Worm (Caenorhabditis elegans): ENCODE data around the gene T25B9.9.

The T25B9.9 gene

DNA sequence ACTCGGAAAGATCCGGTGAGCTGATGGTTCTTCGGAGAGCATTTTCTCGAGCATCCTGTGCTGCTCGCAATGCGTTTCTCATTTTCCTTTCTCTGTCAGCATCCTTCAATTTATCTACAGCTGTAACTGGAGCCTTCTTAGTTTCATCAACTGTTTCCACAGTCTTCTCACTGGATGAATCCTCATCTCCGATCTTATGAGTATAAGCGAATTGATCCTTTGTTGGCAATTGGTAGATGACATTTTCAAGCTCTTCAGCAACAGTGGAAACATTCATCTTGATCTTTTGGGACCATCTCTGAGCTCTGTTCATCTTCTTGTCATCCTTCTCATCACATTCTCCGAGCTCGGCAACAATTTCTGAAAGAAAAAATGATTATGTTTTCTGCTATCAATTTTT lies 9.9 kb downstream of the T25B9.9 start:
- TF ChIP-seq nhr-43 (tag; optimal IDR thresholded peaks at IDR 0.05; ENCODE audit: poor library complexity, severe bottlenecking) (peak; percentile 16), fkh-2 (tag; optimal IDR thresholded peaks at IDR 0.05) (no peak)

DNA sequence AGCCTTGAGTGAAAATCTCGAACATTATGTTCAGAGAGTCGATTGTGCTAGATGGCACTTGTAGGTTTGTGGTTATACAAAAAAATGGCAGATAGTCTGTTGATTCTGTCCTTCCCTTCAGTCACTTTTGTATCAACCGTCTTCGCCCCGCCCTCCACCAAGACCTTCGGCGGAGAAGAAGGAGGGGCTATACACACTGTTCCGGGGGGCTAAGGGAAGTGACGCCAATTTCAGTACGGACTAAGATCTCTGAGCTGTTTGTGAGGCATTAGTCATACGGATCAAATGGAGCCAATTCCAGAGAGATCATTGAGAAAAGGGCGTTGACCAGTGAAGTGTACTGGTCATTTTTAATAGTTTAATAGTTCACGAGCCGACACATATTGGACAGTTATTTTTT lies 11.1 kb downstream of the T25B9.9 start, which contains the start of gene swt-3:
swt-3 (minus strand) TSS at position 101 of the 400 bp plus-strand sequence.
- TF ChIP-seq nhr-28 (tag; optimal IDR thresholded peaks at IDR 0.05) (no peak), elt-2 (tag; optimal IDR thresholded peaks at IDR 0.05) (no peak), ceh-16 (tag; optimal IDR thresholded peaks at IDR 0.05) (no peak), egl-27 (tag; optimal IDR thresholded peaks at IDR 0.05) (no peak), mdl-1 (tag; optimal IDR thresholded peaks at IDR 0.05) (no peak), nhr-12 (tag; optimal IDR thresholded peaks at IDR 0.05) (no peak), elt-1 (tag; optimal IDR thresholded peaks at IDR 0.05) (no peak), nhr-11 (tag; optimal IDR thresholded peaks at IDR 0.05) (no peak), aly-2 (tag; optimal IDR thresholded peaks at IDR 0.05) (no peak), sea-2 (GFP tag; optimal IDR thresholded peaks at IDR 0.05) (no peak), pha-4 (tag; optimal IDR thresholded peaks at IDR 0.05) (no peak), nhr-23 (tag; optimal IDR thresholded peaks at IDR 0.05) (no peak), eor-1 (tag; optimal IDR thresholded peaks at IDR 0.05) (no peak), nhr-25 (tag; optimal IDR thresholded peaks at IDR 0.05) (no peak), lsy-12 (tag; optimal IDR thresholded peaks at IDR 0.05) (no peak), snpc-4 (tag; optimal IDR thresholded peaks at IDR 0.05) (no peak), jun-1 (tag; optimal IDR thresholded peaks at IDR 0.05) (no peak), R02D3.7 (tag; optimal IDR thresholded peaks at IDR 0.05) (no peak), elt-3 (tag; optimal IDR thresholded peaks at IDR 0.05) (no peak)

DNA sequence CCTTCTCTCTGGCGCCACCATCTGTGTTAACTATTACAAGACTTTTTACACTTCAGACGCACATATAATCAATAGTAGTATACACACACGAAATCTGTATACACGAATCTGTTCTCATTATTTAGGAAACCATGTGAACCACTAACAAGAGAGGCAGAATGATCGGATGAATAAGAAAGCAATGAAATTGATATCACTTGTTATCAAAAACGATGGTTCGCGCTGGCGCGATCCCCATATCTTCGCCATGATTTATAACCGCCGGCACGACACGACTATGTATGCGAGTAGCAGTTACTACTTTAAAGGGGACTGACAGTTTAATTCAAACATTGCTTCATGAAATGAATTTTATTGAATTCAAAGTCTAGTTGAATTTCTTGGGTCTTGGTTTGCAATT lies 11.9 kb downstream of the T25B9.9 start:
- TF ChIP-seq jun-1 (tag; optimal IDR thresholded peaks at IDR 0.05) (no peak), nhr-23 (tag; optimal IDR thresholded peaks at IDR 0.05) (no peak), elt-3 (tag; optimal IDR thresholded peaks at IDR 0.05) (peak in 1 of 3 experiments; percentile 21), pha-4 (tag; optimal IDR thresholded peaks at IDR 0.05) (no peak)

DNA sequence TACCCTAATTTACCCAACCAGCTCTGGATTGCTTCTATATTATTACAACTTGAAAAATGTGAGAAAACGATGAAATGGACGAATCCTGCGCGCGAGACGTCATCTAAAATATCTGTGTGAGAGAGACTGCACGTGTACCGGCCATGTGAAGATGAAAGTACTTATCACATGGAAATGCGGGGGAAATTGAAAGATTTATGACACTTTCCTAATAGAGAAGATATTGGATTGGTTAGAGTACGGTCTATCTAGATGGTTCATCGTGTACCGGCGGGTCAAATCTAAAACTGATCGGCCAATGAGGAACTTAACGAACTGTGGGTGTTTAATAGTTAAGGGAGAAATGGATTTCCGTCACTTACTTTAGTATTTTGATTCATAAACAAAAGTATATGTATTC lies 12.6 kb downstream of the T25B9.9 start:
- TF ChIP-seq zag-1 (tag; optimal IDR thresholded peaks at IDR 0.05): no peak
- no peak for TF ChIP-seq R02D3.7 (tag; optimal IDR thresholded peaks at IDR 0.05)
- peak; percentile 58 for TF ChIP-seq mdl-1 (tag; optimal IDR thresholded peaks at IDR 0.05)
- no peak for TF ChIP-seq fos-1 (tag; optimal IDR thresholded peaks at IDR 0.05)
- peak; percentile 72 for TF ChIP-seq nhr-25 (tag; optimal IDR thresholded peaks at IDR 0.05)
- TF ChIP-seq nfya-1 (tag; optimal IDR thresholded peaks at IDR 0.05; ENCODE audit: insufficient read depth): peak; percentile 73
- TF ChIP-seq ceh-28 (tag; optimal IDR thresholded peaks at IDR 0.05): peak; percentile 18
- TF ChIP-seq egl-27 (tag; optimal IDR thresholded peaks at IDR 0.05): peak; percentile 26
- TF ChIP-seq ceh-9 (tag; optimal IDR thresholded peaks at IDR 0.05): no peak
- TF ChIP-seq elt-3 (tag; optimal IDR thresholded peaks at IDR 0.05): peak in 2 of 3 experiments; percentile 43 to 69
- TF ChIP-seq nhr-77 (tag; optimal IDR thresholded peaks at IDR 0.05): no peak
- TF ChIP-seq nhr-23 (tag; optimal IDR thresholded peaks at IDR 0.05): peak; percentile 91
- no peak for TF ChIP-seq nhr-237 (tag; optimal IDR thresholded peaks at IDR 0.05)
- peak; percentile 22 for TF ChIP-seq mml-1 (tag; optimal IDR thresholded peaks at IDR 0.05)
- TF ChIP-seq unc-39 (tag; optimal IDR thresholded peaks at IDR 0.05): no peak
- peak; percentile 92 for TF ChIP-seq nhr-43 (tag; optimal IDR thresholded peaks at IDR 0.05; ENCODE audit: poor library complexity, severe bottlenecking)
- TF ChIP-seq nhr-12 (tag; optimal IDR thresholded peaks at IDR 0.05): no peak
- TF ChIP-seq lsy-12 (tag; optimal IDR thresholded peaks at IDR 0.05): peak; percentile 19

ce11 chrIV:10784085-10784484 lies 14.6 kb downstream of the T25B9.9 start:
- TF ChIP-seq elt-3 (tag; optimal IDR thresholded peaks at IDR 0.05) (peak in 2 of 3 experiments; percentile 67 to 73), pha-4 (tag; optimal IDR thresholded peaks at IDR 0.05) (no peak), mml-1 (tag; optimal IDR thresholded peaks at IDR 0.05) (no peak), ceh-9 (tag; optimal IDR thresholded peaks at IDR 0.05) (no peak), ztf-4 (tag; optimal IDR thresholded peaks at IDR 0.05) (no peak), mdl-1 (tag; optimal IDR thresholded peaks at IDR 0.05) (no peak), eor-1 (tag; optimal IDR thresholded peaks at IDR 0.05) (no peak), snpc-4 (tag; optimal IDR thresholded peaks at IDR 0.05) (no peak), tbx-2 (tag; optimal IDR thresholded peaks at IDR 0.05) (no peak), ceh-82 (tag; optimal IDR thresholded peaks at IDR 0.05) (no peak), nhr-76 (tag; optimal IDR thresholded peaks at IDR 0.05) (no peak), unc-62 (GFP tag; optimal IDR thresholded peaks at IDR 0.05) (no peak), unc-39 (tag; optimal IDR thresholded peaks at IDR 0.05) (no peak), pqm-1 (tag; optimal IDR thresholded peaks at IDR 0.05) (no peak), sea-2 (GFP tag; optimal IDR thresholded peaks at IDR 0.05) (no peak), nhr-77 (tag; optimal IDR thresholded peaks at IDR 0.05) (no peak), R02D3.7 (tag; optimal IDR thresholded peaks at IDR 0.05) (no peak), zag-1 (tag; optimal IDR thresholded peaks at IDR 0.05) (no peak), skn-1 (tag; optimal IDR thresholded peaks at IDR 0.05) (no peak), lsy-12 (tag; optimal IDR thresholded peaks at IDR 0.05) (no peak), nhr-43 (tag; optimal IDR thresholded peaks at IDR 0.05; ENCODE audit: poor library complexity, severe bottlenecking) (peak; percentile 69), fkh-2 (tag; optimal IDR thresholded peaks at IDR 0.05) (no peak), ceh-16 (tag; optimal IDR thresholded peaks at IDR 0.05) (no peak), nhr-25 (tag; optimal IDR thresholded peaks at IDR 0.05) (peak; percentile 38), daf-12 (tag; optimal IDR thresholded peaks at IDR 0.05) (no peak), nhr-237 (tag; optimal IDR thresholded peaks at IDR 0.05) (no peak), lin-15B (tag; optimal IDR thresholded peaks at IDR 0.05) (no peak), fkh-10 (GFP tag; optimal IDR thresholded peaks at IDR 0.05) (no peak), ztf-11 (tag; optimal IDR thresholded peaks at IDR 0.05) (no peak), nhr-23 (tag; optimal IDR thresholded peaks at IDR 0.05) (peak; percentile 63), jun-1 (tag; optimal IDR thresholded peaks at IDR 0.05) (no peak), nhr-11 (tag; optimal IDR thresholded peaks at IDR 0.05) (no peak), nhr-28 (tag; optimal IDR thresholded peaks at IDR 0.05) (no peak)

Data from whole organism, L3 larva.